Fruit fly (Drosophila melanogaster): ENCODE measurements around the gene Sol1.
A peak's percentile ranks its signal among the peaks of the same experiment; 100 is the strongest.

The Sol1 gene

DNA sequence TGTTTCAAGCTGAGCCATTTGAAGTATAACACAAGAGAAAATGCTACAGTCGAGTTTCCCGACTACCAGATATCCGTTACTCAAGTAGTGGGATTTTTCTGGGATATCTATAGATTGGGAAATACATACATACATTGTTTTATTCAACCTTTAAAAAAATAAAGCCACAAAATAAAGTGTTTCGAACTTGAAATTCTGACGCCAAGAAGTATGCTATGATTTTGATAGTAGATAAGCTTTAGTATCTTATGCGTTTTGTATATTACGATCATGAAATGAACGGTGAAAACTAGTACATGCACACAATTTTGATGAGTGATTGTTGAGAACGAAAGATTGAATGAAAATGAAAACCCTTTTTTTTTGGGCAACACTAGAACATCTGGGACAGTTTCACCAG lies 22.5 kb upstream of the Sol1 start:
- no peak for TF ChIP-seq CG1832 (GFP tag; optimal IDR thresholded peaks at IDR 0.05)
- TF ChIP-seq grn (GFP tag; optimal IDR thresholded peaks at IDR 0.05): peak; percentile 98

DNA sequence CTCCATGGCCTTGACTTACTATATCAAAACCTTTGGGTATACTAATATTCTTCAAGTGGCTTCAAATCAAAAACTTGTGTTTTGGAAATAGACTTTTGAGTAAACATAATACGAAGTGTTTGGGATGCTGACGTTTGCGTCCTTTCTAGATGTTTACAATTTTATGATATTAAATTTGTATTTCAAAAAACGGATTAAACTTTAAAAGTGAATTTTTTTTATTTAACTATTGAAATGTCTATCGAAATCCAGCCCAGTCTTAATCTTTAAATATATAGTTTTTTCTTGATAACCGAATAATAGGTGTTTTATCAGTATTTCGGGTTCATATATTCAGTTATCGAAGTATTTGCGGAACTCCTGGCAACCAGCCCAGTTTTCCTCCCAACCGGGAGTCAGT lies 21.5 kb upstream of the Sol1 start, which contains the start of gene Tim17a1:
Tim17a1 (minus strand) TSS at position 101 of the 400 bp plus-strand sequence.
- TF ChIP-seq CG6272 (GFP tag; IDR thresholded peaks at IDR 0.05) (no peak), slbo (GFP tag; IDR thresholded peaks at IDR 0.05) (no peak), CG7786 (GFP tag; optimal IDR thresholded peaks at IDR 0.05) (no peak), HHEX (GFP tag; optimal IDR thresholded peaks at IDR 0.05) (no peak), H2.0 (GFP tag; IDR thresholded peaks at IDR 0.05) (no peak), inv (GFP tag; IDR thresholded peaks at IDR 0.05; ENCODE audit: partially characterized antibody) (no peak), CG32532 (GFP tag; IDR thresholded peaks at IDR 0.05) (no peak), CG18619 (GFP tag; optimal IDR thresholded peaks at IDR 0.05) (no peak), gt (GFP tag; IDR thresholded peaks at IDR 0.05) (no peak), yki (optimal IDR thresholded peaks at IDR 0.05) (no peak), gem (tag; optimal IDR thresholded peaks at IDR 0.05) (no peak), CG15479 (GFP tag; optimal IDR thresholded peaks at IDR 0.05) (no peak), CG9876 (GFP tag; optimal IDR thresholded peaks at IDR 0.05) (no peak), fd64A (GFP tag; optimal IDR thresholded peaks at IDR 0.05) (no peak), CG11504 (tag; optimal IDR thresholded peaks at IDR 0.05) (no peak), CG11456 (GFP tag; IDR thresholded peaks at IDR 0.05) (no peak), NC2α (GFP tag; optimal IDR thresholded peaks at IDR 0.05) (no peak), CG6689 (GFP tag; IDR thresholded peaks at IDR 0.05) (no peak)

dm6 chr3R:12365264-12365840 lies 20.7 kb upstream of the Sol1 start, which contains the start of gene GstD10:
GstD10 (minus strand) TSS chr3R:12365735.
- 0 out of 4 replicates have a peak, but pooled peaks have one; percentile 20 for TF ChIP-seq chinmo (GFP tag; IDR thresholded peaks at IDR 0.05; ENCODE audit: partially characterized antibody)
- peak in 1 of 2 experiments; percentile 79 for TF ChIP-seq Pdp1 (GFP tag; optimal IDR thresholded peaks at IDR 0.05)
- TF ChIP-seq Poxn (GFP tag; IDR thresholded peaks at IDR 0.05): no peak

dm6 chr3R:12365887-12366286 lies 20.2 kb upstream of the Sol1 start:
- TF ChIP-seq h (optimal IDR thresholded peaks at IDR 0.05) (no peak), mirr (GFP tag; optimal IDR thresholded peaks at IDR 0.05) (peak; percentile 56), phol (tag; optimal IDR thresholded peaks at IDR 0.05) (no peak), sug (tag; optimal IDR thresholded peaks at IDR 0.05) (peak; percentile 93), Oaz (GFP tag; IDR thresholded peaks at IDR 0.05) (no peak), sd (tag; optimal IDR thresholded peaks at IDR 0.05) (peak; percentile 44), exex (tag; optimal IDR thresholded peaks at IDR 0.05) (peak; percentile 76), CG6813 (GFP tag; optimal IDR thresholded peaks at IDR 0.05) (no peak), Lim3 (GFP tag; IDR thresholded peaks at IDR 0.05) (no peak), slou (GFP tag; optimal IDR thresholded peaks at IDR 0.05) (no peak), Hand (GFP tag; optimal IDR thresholded peaks at IDR 0.05) (no peak), knrl (GFP tag; IDR thresholded peaks at IDR 0.05; ENCODE audit: partially characterized antibody) (no peak), CG14014 (GFP tag; IDR thresholded peaks at IDR 0.05) (no peak), Doc3 (GFP tag; IDR thresholded peaks at IDR 0.05; ENCODE audit: partially characterized antibody) (no peak), grn (GFP tag; optimal IDR thresholded peaks at IDR 0.05) (peak; percentile 67)

Data from whole organism, embryonic.